Fruit fly (Drosophila melanogaster) whole organism, embryonic: ENCODE results near the gene CG9948.

ENCODE experiments used
- Antp ChIP-seq: fragments of 200-800 bp; sonication (Bioruptor generic); optimal IDR thresholded peaks from 3 replicates; lab custom pipeline; 2016; ENCODE audit warnings: missing biosample characterization, missing genetic modification characterization
- Atf6 ChIP-seq: fragments of 200-800 bp; sonication (Bioruptor generic); IDR thresholded peaks from 2 replicates; pipeline ENCODE4 v1.3.6; 2022; ENCODE audit warnings: missing biosample characterization, missing genetic modification characterization
- BEAF-32 ChIP-seq: fragments of 200-800 bp; sonication (Bioruptor generic); optimal IDR thresholded peaks from 3 replicates; lab custom pipeline; 2017; ENCODE audit warnings: missing biosample characterization, missing genetic modification characterization, mild to moderate bottlenecking, moderate library complexity, missing genetic modification reagents
- CG10321 ChIP-seq: fragments of 200-800 bp; sonication (Bioruptor generic); IDR thresholded peaks from 2 replicates; pipeline ENCODE4 v1.3.6; 2022; ENCODE audit warnings: missing biosample characterization, missing genetic modification characterization
- CG12942 ChIP-seq: fragments of 200-800 bp; sonication (Bioruptor generic); optimal IDR thresholded peaks from 3 replicates; lab custom pipeline; 2016; ENCODE audit warnings: missing biosample characterization, missing genetic modification characterization
- CG13424 ChIP-seq: fragments of 200-800 bp; sonication (Bioruptor generic); optimal IDR thresholded peaks from 2 replicates; lab custom pipeline; 2019; ENCODE audit warnings: missing biosample characterization, mild to moderate bottlenecking, missing genetic modification characterization, moderate library complexity
- CG1602 ChIP-seq: fragments of 200-800 bp; sonication (Bioruptor generic); optimal IDR thresholded peaks from 3 replicates; lab custom pipeline; 2016; ENCODE audit warnings: missing biosample characterization, missing genetic modification characterization
- CG17186 ChIP-seq: fragments of 200-800 bp; sonication (Bioruptor generic); optimal IDR thresholded peaks from 3 replicates; lab custom pipeline; 2017; ENCODE audit warnings: missing biosample characterization, missing genetic modification reagents, missing genetic modification characterization
- CG17568 ChIP-seq: fragments of 200-800 bp; sonication (Bioruptor generic); optimal IDR thresholded peaks from 2 replicates; lab custom pipeline; 2018; ENCODE audit warnings: missing biosample characterization, mild to moderate bottlenecking, missing genetic modification characterization, moderate library complexity
- CG33213 ChIP-seq: fragments of 200-800 bp; sonication (Bioruptor generic); optimal IDR thresholded peaks from 3 replicates; lab custom pipeline; 2016; ENCODE audit warnings: missing biosample characterization, missing genetic modification characterization
- CG3726 ChIP-seq: fragments of 200-800 bp; sonication (Bioruptor generic); IDR thresholded peaks from 3 replicates; pipeline ENCODE4, ENCODE4 v1.3.6; 2022; ENCODE audit warnings: missing biosample characterization, missing genetic modification characterization
- CG3995 ChIP-seq: fragments of 200-800 bp; sonication (Bioruptor generic); optimal IDR thresholded peaks from 3 replicates; lab custom pipeline; 2016; ENCODE audit warnings: missing biosample characterization, missing genetic modification characterization
- CG4282 ChIP-seq: fragments of 200-800 bp; sonication (Bioruptor generic); optimal IDR thresholded peaks from 2 replicates; lab custom pipeline; 2016; ENCODE audit warnings: missing biosample characterization, missing genetic modification characterization
- CG4707 ChIP-seq: fragments of 200-800 bp; sonication (Bioruptor generic); optimal IDR thresholded peaks from 2 replicates; lab custom pipeline; 2018; ENCODE audit warnings: missing biosample characterization, mild to moderate bottlenecking, missing genetic modification characterization, moderate library complexity
- CG6813 ChIP-seq: fragments of 200-800 bp; sonication (Bioruptor generic); optimal IDR thresholded peaks from 2 replicates; lab custom pipeline; 2017; ENCODE audit warnings: missing biosample characterization, missing genetic modification characterization, mild to moderate bottlenecking, moderate library complexity, missing genetic modification reagents
- CG7372 ChIP-seq: fragments of 200-800 bp; sonication (Bioruptor generic); IDR thresholded peaks from 2 replicates; pipeline ENCODE4 v1.3.6; 2022; ENCODE audit warnings: missing biosample characterization, missing genetic modification characterization
- CG8290 ChIP-seq, 3 experiments: fragments of 200-800 bp; sonication (Bioruptor generic); optimal IDR thresholded peaks; 2 replicates each; lab custom pipeline; 2016 to 2019; ENCODE audit warnings: missing biosample characterization in 3 of 3, missing genetic modification characterization in 3 of 3, mild to moderate bottlenecking in 2 of 3, moderate library complexity in 1 of 3
- CG9727 ChIP-seq: fragments of 200-800 bp; sonication (Bioruptor generic); optimal IDR thresholded peaks from 3 replicates; lab custom pipeline; 2017; ENCODE audit warnings: missing biosample characterization, mild to moderate bottlenecking, missing genetic modification characterization
- Elba2 ChIP-seq: fragments of 200-800 bp; sonication (Bioruptor generic); optimal IDR thresholded peaks from 3 replicates; lab custom pipeline; 2016; ENCODE audit warnings: missing biosample characterization, missing genetic modification characterization
- HLH3B ChIP-seq: fragments of 200-800 bp; sonication (Bioruptor generic); IDR thresholded peaks from 2 replicates; pipeline ENCODE4 v1.3.6; 2022; ENCODE audit warnings: missing biosample characterization, missing genetic modification characterization
- Hsf ChIP-seq: fragments of 200-800 bp; sonication (Bioruptor generic); optimal IDR thresholded peaks from 3 replicates; lab custom pipeline; 2016; ENCODE audit warnings: missing biosample characterization, missing genetic modification characterization
- Kr ChIP-seq: fragments of 200-800 bp; sonication (Bioruptor generic); optimal IDR thresholded peaks from 2 replicates; lab custom pipeline; 2017; ENCODE audit warnings: missing biosample characterization, mild to moderate bottlenecking, missing genetic modification characterization
- Meics ChIP-seq: fragments of 200-800 bp; sonication (Bioruptor generic); optimal IDR thresholded peaks from 2 replicates; lab custom pipeline; 2017; ENCODE audit warnings: missing biosample characterization, mild to moderate bottlenecking, missing genetic modification characterization
- Mes4 ChIP-seq: fragments of 200-800 bp; sonication (Bioruptor generic); optimal IDR thresholded peaks from 2 replicates; lab custom pipeline; 2016; ENCODE audit warnings: missing biosample characterization, missing genetic modification characterization
- Nf-YA ChIP-seq: fragments of 200-800 bp; sonication (Bioruptor generic); IDR thresholded peaks from 2 replicates; pipeline ENCODE4 v1.3.6; 2022; ENCODE audit warnings: missing biosample characterization, missing genetic modification characterization
- Six4 ChIP-seq: fragments of 200-800 bp; sonication (Bioruptor generic); optimal IDR thresholded peaks from 2 replicates; lab custom pipeline; 2016; ENCODE audit warnings: missing biosample characterization, missing genetic modification characterization
- Sry-δ ChIP-seq: fragments of 200-800 bp; sonication (Bioruptor generic); optimal IDR thresholded peaks from 2 replicates; lab custom pipeline; 2016; ENCODE audit warnings: missing biosample characterization, missing genetic modification characterization
- Usf ChIP-seq: fragments of 200-800 bp; sonication (Bioruptor generic); optimal IDR thresholded peaks from 2 replicates; lab custom pipeline; 2017; ENCODE audit warnings: missing genotype, missing biosample characterization, missing genetic modification characterization
- bowl ChIP-seq: fragments of 200-800 bp; sonication (Bioruptor generic); IDR thresholded peaks from 2 replicates; pipeline ENCODE4 v1.3.6; 2022; ENCODE audit warnings: missing biosample characterization, missing genetic modification characterization
- bsh ChIP-seq, 2 experiments: fragments of 200-800 bp; sonication (Bioruptor generic); optimal IDR thresholded peaks; 2 replicates each; lab custom pipeline; 2017 to 2018; ENCODE audit warnings: mild to moderate bottlenecking in 2 of 2, missing biosample characterization in 2 of 2, missing genetic modification characterization in 2 of 2, moderate library complexity in 1 of 2
- cad ChIP-seq: fragments of >200 bp; optimal IDR thresholded peaks from 2 replicates; lab custom pipeline; 2017; ENCODE audit warnings: missing biosample characterization, missing genetic modification characterization
- corto ChIP-seq: fragments of 200-800 bp; sonication (Bioruptor generic); optimal IDR thresholded peaks from 2 replicates; lab custom pipeline; 2016; ENCODE audit warnings: missing biosample characterization, mild to moderate bottlenecking, missing genetic modification characterization, moderate library complexity
- dan ChIP-seq: fragments of 200-800 bp; sonication (Bioruptor generic); IDR thresholded peaks from 2 replicates; pipeline ENCODE4 v1.3.6; 2022; ENCODE audit warnings: missing biosample characterization, missing genetic modification characterization
- dmrt11E ChIP-seq: fragments of 200-800 bp; sonication (Bioruptor generic); optimal IDR thresholded peaks from 3 replicates; lab custom pipeline; 2018; ENCODE audit warnings: missing biosample characterization, mild to moderate bottlenecking, missing genetic modification characterization, moderate library complexity
- exex ChIP-seq: fragments of 200-800 bp; sonication (Bioruptor generic); optimal IDR thresholded peaks from 4 replicates; lab custom pipeline; 2018; ENCODE audit warnings: missing biosample characterization, mild to moderate bottlenecking, missing genetic modification characterization, moderate library complexity
- fru ChIP-seq: fragments of >200 bp; optimal IDR thresholded peaks from 2 replicates; lab custom pipeline; 2017
- fu2 ChIP-seq: fragments of 200-800 bp; sonication (Bioruptor generic); optimal IDR thresholded peaks from 2 replicates; lab custom pipeline; 2016; ENCODE audit warnings: missing biosample characterization, missing genetic modification characterization
- gcm2 ChIP-seq: fragments of 200-800 bp; sonication (Bioruptor generic); optimal IDR thresholded peaks from 2 replicates; lab custom pipeline; 2016; ENCODE audit warnings: missing biosample characterization, missing genetic modification characterization
- gsb-n ChIP-seq: fragments of 200-800 bp; sonication (Bioruptor generic); optimal IDR thresholded peaks from 3 replicates; lab custom pipeline; 2018; ENCODE audit warnings: missing biosample characterization, mild to moderate bottlenecking, missing genetic modification characterization
- odd ChIP-seq: fragments of 200-800 bp; sonication (Bioruptor generic); optimal IDR thresholded peaks from 2 replicates; lab custom pipeline; 2017; ENCODE audit warnings: missing biosample characterization, mild to moderate bottlenecking, missing genetic modification characterization
- pan ChIP-seq, 4 experiments: fragments of >200 bp in 3 of 4; fragments of 200-800 bp in 1 of 4; sonication (Bioruptor generic) in 1 of 4; optimal IDR thresholded peaks in 3 of 4; IDR thresholded peaks in 1 of 4; 2 replicates each; pipeline versions ENCODE4 v1.3.6 to Lab custom; 2017 to 2022; ENCODE audit warnings: missing biosample characterization in 2 of 4, missing genetic modification characterization in 2 of 4, mixed read lengths in 1 of 4
- peb ChIP-seq: fragments of 200-800 bp; sonication (Bioruptor generic); IDR thresholded peaks from 2 replicates; pipeline ENCODE4 v1.3.6; 2022; ENCODE audit warnings: missing biosample characterization, missing genetic modification characterization
- pita ChIP-seq: fragments of 200-800 bp; sonication (Bioruptor generic); optimal IDR thresholded peaks from 2 replicates; lab custom pipeline; 2017; ENCODE audit warnings: missing biosample characterization, mild to moderate bottlenecking, missing genetic modification characterization
- pnt ChIP-seq: fragments of 200-800 bp; sonication (Bioruptor generic); optimal IDR thresholded peaks from 3 replicates; lab custom pipeline; 2016; ENCODE audit warnings: missing biosample characterization, missing genetic modification characterization
- prd ChIP-seq, 3 experiments: fragments of >200 bp in 2 of 3; fragments of 200-800 bp in 1 of 3; sonication (Bioruptor generic) in 1 of 3; optimal IDR thresholded peaks in 2 of 3; IDR thresholded peaks in 1 of 3; 2 replicates in 2 of 3; 3 replicates in 1 of 3; pipeline versions ENCODE4 v1.3.6 to Lab custom; 2017 to 2022; ENCODE audit warnings: missing biosample characterization in 1 of 3, missing genetic modification characterization in 1 of 3
- repo ChIP-seq: fragments of 200-800 bp; sonication (Bioruptor generic); optimal IDR thresholded peaks from 2 replicates; lab custom pipeline; 2016; ENCODE audit warnings: missing biosample characterization, missing genetic modification characterization
- salm ChIP-seq: fragments of 200-800 bp; sonication (Bioruptor generic); optimal IDR thresholded peaks from 2 replicates; lab custom pipeline; 2018; ENCODE audit warnings: missing biosample characterization, mild to moderate bottlenecking, missing genetic modification characterization
- schlank ChIP-seq: fragments of 200-800 bp; sonication (Bioruptor generic); optimal IDR thresholded peaks from 2 replicates; lab custom pipeline; 2018; ENCODE audit warnings: missing biosample characterization, mild to moderate bottlenecking, missing genetic modification characterization
- ttk ChIP-seq: fragments of 200-800 bp; sonication (Bioruptor generic); IDR thresholded peaks from 2 replicates; pipeline ENCODE4 v2.1.2; 2022; ENCODE audit warnings: missing biosample characterization, missing genetic modification characterization

The CG9948 gene

DNA sequence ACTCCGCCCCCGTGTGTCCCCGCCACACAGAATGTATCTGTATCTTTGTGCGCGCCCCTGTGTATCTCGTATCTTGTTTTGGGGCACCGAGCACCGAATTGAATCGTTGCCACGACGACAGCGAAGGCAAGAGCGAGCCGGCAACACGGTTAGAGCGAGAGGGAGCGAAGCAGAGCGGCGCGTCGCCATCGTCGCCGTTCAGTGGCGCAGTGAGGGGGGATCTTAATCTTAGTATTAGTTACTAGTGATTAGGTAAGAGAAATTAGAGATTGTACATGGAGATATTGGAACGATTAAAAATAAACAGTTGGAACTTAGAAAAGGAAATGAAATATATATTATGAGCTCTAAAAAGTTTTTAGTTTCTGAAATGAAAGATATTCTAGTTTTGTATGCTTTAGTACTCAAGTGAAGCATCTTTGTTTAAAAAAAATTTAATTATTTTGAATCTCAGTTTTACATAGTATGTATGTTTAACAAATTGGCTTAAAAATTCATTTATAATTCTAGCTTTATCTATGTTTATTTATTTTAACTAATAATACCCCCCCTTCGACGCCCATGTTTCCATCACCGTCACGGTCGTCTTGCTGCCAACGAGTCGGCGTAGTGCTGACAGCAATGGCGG, 33.3 kb downstream of the CG9948 start (continued):
- TF ChIP-seq CG7372 (GFP tag; lab: Robert Waterston, UW): peak; percentile 80
- TF ChIP-seq prd (optimal IDR thresholded peaks at IDR 0.05; lab: Kevin White, UChicago): no peak
- TF ChIP-seq prd (GFP tag; IDR thresholded peaks at IDR 0.05; lab: Robert Waterston, UW): peak; percentile 87
- TF ChIP-seq dmrt11E (tag; lab: Kevin White, UChicago): peak; percentile 92
- no peak for TF ChIP-seq cad (GFP tag; lab: Kevin White, UChicago)
- TF ChIP-seq peb (GFP tag; lab: Robert Waterston, UW): no peak; the same call in none of the 2 replicates
- TF ChIP-seq gsb-n: peak; percentile 90
- TF ChIP-seq Usf (GFP tag; lab: Kevin White, UChicago): peak; percentile 88
- peak; percentile 29 to 84 for TF ChIP-seq bsh (GFP tag; optimal IDR thresholded peaks at IDR 0.05; lab: Kevin White, UChicago)
- TF ChIP-seq corto (GFP tag; lab: Kevin White, UChicago): no peak
- TF ChIP-seq bowl (GFP tag; lab: Robert Waterston, UW): no peak
- no peak for TF ChIP-seq CG33213
- peak; percentile 25 for TF ChIP-seq Mes4 (GFP tag; lab: Kevin White, UChicago)
- TF ChIP-seq repo: peak; percentile 1
- peak; percentile 87 for TF ChIP-seq CG1602 (GFP tag; lab: Kevin White, UChicago)
- peak; percentile 50 for TF ChIP-seq CG3995
- peak; percentile 88 for TF ChIP-seq CG6813 (GFP tag; lab: Kevin White, UChicago)
- TF ChIP-seq CG8290 (GFP tag; optimal IDR thresholded peaks at IDR 0.05; lab: Kevin White, UChicago): peak; percentile 72
- peak in 1 of 2 experiments; percentile 72 for TF ChIP-seq CG8290 (tag; optimal IDR thresholded peaks at IDR 0.05; lab: Kevin White, UChicago)
- TF ChIP-seq Nf-YA (GFP tag; lab: Robert Waterston, UW): peak; percentile 82
- peak; percentile 33 for TF ChIP-seq CG17186 (GFP tag; lab: Kevin White, UChicago)
- peak; percentile 77 for TF ChIP-seq ttk (GFP tag; lab: Robert Waterston, UW)
- peak; percentile 64 for TF ChIP-seq exex (tag; lab: Kevin White, UChicago)
- TF ChIP-seq schlank (tag; lab: Kevin White, UChicago): peak; percentile 7
- TF ChIP-seq CG4282 (GFP tag; lab: Kevin White, UChicago): no peak
- peak; percentile 83 for TF ChIP-seq Six4 (GFP tag; lab: Kevin White, UChicago)
- no peak for TF ChIP-seq pita
- peak; percentile 61 for TF ChIP-seq Antp (GFP tag; lab: Kevin White, UChicago)
- peak; percentile 71 for TF ChIP-seq Hsf
- peak; percentile 77 for TF ChIP-seq CG10321 (GFP tag; lab: Robert Waterston, UW)
- TF ChIP-seq Kr (GFP tag; lab: Kevin White, UChicago): peak; percentile 9
- TF ChIP-seq CG12942 (GFP tag; lab: Kevin White, UChicago): peak; percentile 77
- TF ChIP-seq CG17568 (GFP tag; lab: Kevin White, UChicago): peak; percentile 24
- TF ChIP-seq fru (lab: Kevin White, UChicago): no peak
- TF ChIP-seq Elba2 (GFP tag; lab: Kevin White, UChicago): no peak
- peak; percentile 82; the same call in 2 of the 3 replicates for TF ChIP-seq CG3726
- TF ChIP-seq fu2 (GFP tag; lab: Kevin White, UChicago): peak; percentile 27
- TF ChIP-seq odd: peak; percentile 94
- peak; percentile 94 for TF ChIP-seq CG13424
- TF ChIP-seq Atf6 (GFP tag; lab: Robert Waterston, UW): peak; percentile 74
- TF ChIP-seq HLH3B: peak; percentile 71
- peak; percentile 96 for TF ChIP-seq CG9727 (GFP tag; lab: Kevin White, UChicago)
- peak; percentile 19 for TF ChIP-seq Sry-δ
- peak; percentile 94 for TF ChIP-seq Meics (GFP tag; lab: Kevin White, UChicago)
- TF ChIP-seq dan (GFP tag; lab: Robert Waterston, UW): peak; percentile 45; the same call in 1 of the 2 replicates
- TF ChIP-seq gcm2: no peak
- no peak for TF ChIP-seq BEAF-32 (GFP tag; lab: Kevin White, UChicago)
- TF ChIP-seq pnt: peak; percentile 74
- peak; percentile 65 for TF ChIP-seq salm (tag; lab: Kevin White, UChicago)
- peak; percentile 33 for TF ChIP-seq CG4707
- no peak for TF ChIP-seq pan (optimal IDR thresholded peaks at IDR 0.05; lab: Kevin White, UChicago)
- TF ChIP-seq pan (GFP tag; optimal IDR thresholded peaks at IDR 0.05 in 1 of 2, IDR thresholded peaks at IDR 0.05 in 1 of 2): peak in 1 of 2 experiments; percentile 85
